Fruit fly (Drosophila melanogaster) whole organism, embryonic: ENCODE data around the gene CG9171.
A peak's percentile ranks its signal among the peaks of the same experiment; 100 is the strongest.

ENCODE experiments used
- Aef1 ChIP-seq: fragments of 200-800 bp; sonication (Bioruptor generic); IDR thresholded peaks from 3 replicates; pipeline ENCODE4 v1.3.6; 2022; ENCODE audit warnings: missing biosample characterization, missing genetic modification characterization
- Bgb ChIP-seq: fragments of 200-800 bp; sonication (Bioruptor generic); IDR thresholded peaks from 2 replicates; pipeline ENCODE4 v1.3.6; 2022; ENCODE audit warnings: missing biosample characterization, missing genetic modification characterization; ENCODE audit not compliant: partially characterized antibody
- Blimp-1 ChIP-seq: fragments of 200-800 bp; sonication (Bioruptor generic); optimal IDR thresholded peaks from 3 replicates; lab custom pipeline; 2018; ENCODE audit warnings: missing biosample characterization, missing genetic modification characterization, mild to moderate bottlenecking, moderate library complexity, missing genetic modification reagents
- CG10431 ChIP-seq: fragments of 200-800 bp; sonication (Bioruptor generic); optimal IDR thresholded peaks from 3 replicates; lab custom pipeline; 2018; ENCODE audit warnings: missing biosample characterization, mild to moderate bottlenecking, missing genetic modification characterization
- CG10959 ChIP-seq: fragments of 200-800 bp; sonication (Bioruptor generic); IDR thresholded peaks from 2 replicates; pipeline ENCODE4 v1.3.6; 2022; ENCODE audit warnings: missing biosample characterization, missing genetic modification characterization
- CG11696 ChIP-seq: fragments of 200-800 bp; sonication (Bioruptor generic); IDR thresholded peaks from 2 replicates; pipeline ENCODE4 v1.3.6; 2022; ENCODE audit warnings: missing biosample characterization, missing genetic modification characterization
- CG12155 ChIP-seq: fragments of 200-800 bp; sonication (Bioruptor generic); optimal IDR thresholded peaks from 3 replicates; lab custom pipeline; 2016; ENCODE audit warnings: missing biosample characterization, missing genetic modification characterization
- CG13424 ChIP-seq: fragments of 200-800 bp; sonication (Bioruptor generic); optimal IDR thresholded peaks from 2 replicates; lab custom pipeline; 2019; ENCODE audit warnings: missing biosample characterization, mild to moderate bottlenecking, missing genetic modification characterization, moderate library complexity
- CG13775 ChIP-seq: fragments of 200-800 bp; sonication (Bioruptor generic); optimal IDR thresholded peaks from 3 replicates; lab custom pipeline; 2017; ENCODE audit warnings: missing biosample characterization, mild to moderate bottlenecking, missing genetic modification characterization
- CG1529 ChIP-seq: fragments of 200-800 bp; sonication (Bioruptor generic); optimal IDR thresholded peaks from 3 replicates; lab custom pipeline; 2018; ENCODE audit warnings: missing biosample characterization, missing genetic modification characterization
- CG15479 ChIP-seq: fragments of 200-800 bp; sonication (Bioruptor generic); optimal IDR thresholded peaks from 3 replicates; lab custom pipeline; 2019; ENCODE audit warnings: missing biosample characterization, mild to moderate bottlenecking, missing genetic modification characterization, moderate library complexity
- CG16813 ChIP-seq: fragments of 200-800 bp; sonication (Bioruptor generic); IDR thresholded peaks from 3 replicates; pipeline ENCODE4 v1.3.6; 2022; ENCODE audit warnings: missing biosample characterization, missing genetic modification characterization; ENCODE audit not compliant: partially characterized antibody
- CG17385 ChIP-seq: fragments of 200-800 bp; sonication (Bioruptor generic); optimal IDR thresholded peaks from 3 replicates; lab custom pipeline; 2018; ENCODE audit warnings: missing biosample characterization, mild to moderate bottlenecking, missing genetic modification characterization
- CG17568 ChIP-seq: fragments of 200-800 bp; sonication (Bioruptor generic); optimal IDR thresholded peaks from 2 replicates; lab custom pipeline; 2018; ENCODE audit warnings: missing biosample characterization, mild to moderate bottlenecking, missing genetic modification characterization, moderate library complexity
- CG17829 ChIP-seq: fragments of 200-800 bp; optimal IDR thresholded peaks from 2 replicates; lab custom pipeline; 2019; ENCODE audit warnings: missing biosample characterization, mild to moderate bottlenecking, missing genetic modification characterization, moderate library complexity
- CG2202 ChIP-seq: fragments of 200-800 bp; sonication (Bioruptor generic); optimal IDR thresholded peaks from 2 replicates; lab custom pipeline; 2018; ENCODE audit warnings: missing biosample characterization, mild to moderate bottlenecking, missing genetic modification characterization
- CG3163 ChIP-seq: fragments of 200-800 bp; sonication (Bioruptor generic); optimal IDR thresholded peaks from 3 replicates; lab custom pipeline; 2016; ENCODE audit warnings: missing biosample characterization, missing genetic modification characterization
- CG32532 ChIP-seq: fragments of 200-800 bp; sonication (Bioruptor generic); IDR thresholded peaks from 2 replicates; pipeline ENCODE4 v1.3.6; 2022; ENCODE audit warnings: missing biosample characterization, missing genetic modification characterization
- CG3838 ChIP-seq: fragments of 200-800 bp; sonication (Bioruptor generic); optimal IDR thresholded peaks from 3 replicates; lab custom pipeline; 2016; ENCODE audit warnings: missing biosample characterization, missing genetic modification characterization
- CG43689 ChIP-seq: fragments of 200-800 bp; sonication (Bioruptor generic); IDR thresholded peaks from 2 replicates; pipeline ENCODE4 v1.3.6; 2022; ENCODE audit warnings: missing biosample characterization, missing genetic modification characterization
- CG6791 ChIP-seq: fragments of 200-800 bp; sonication (Bioruptor generic); IDR thresholded peaks from 3 replicates; pipeline ENCODE4 v1.3.6; 2022; ENCODE audit warnings: missing biosample characterization, missing genetic modification characterization; ENCODE audit not compliant: partially characterized antibody
- CG8281 ChIP-seq: fragments of 200-800 bp; sonication (Bioruptor generic); optimal IDR thresholded peaks from 2 replicates; lab custom pipeline; 2018; ENCODE audit warnings: missing biosample characterization, mild to moderate bottlenecking, missing genetic modification characterization, moderate library complexity
- Dll ChIP-seq: fragments of 200-800 bp; sonication (Bioruptor generic); IDR thresholded peaks from 4 replicates; pipeline ENCODE4 v1.3.6; 2022; ENCODE audit warnings: missing biosample characterization, missing genetic modification characterization; ENCODE audit not compliant: partially characterized antibody
- E2f2 ChIP-seq: fragments of 200-800 bp; sonication (Bioruptor generic); IDR thresholded peaks from 2 replicates; pipeline ENCODE4 v1.3.6; 2022; ENCODE audit warnings: missing biosample characterization, missing genetic modification characterization
- Fer3 ChIP-seq: fragments of 200-800 bp; sonication (Bioruptor generic); optimal IDR thresholded peaks from 2 replicates; lab custom pipeline; 2018; ENCODE audit warnings: missing biosample characterization, mild to moderate bottlenecking, missing genetic modification characterization, moderate library complexity
- Hr3 ChIP-seq: fragments of 200-800 bp; sonication (Bioruptor generic); optimal IDR thresholded peaks from 3 replicates; lab custom pipeline; 2016; ENCODE audit warnings: missing biosample characterization, missing genetic modification characterization
- Max ChIP-seq: fragments of 200-800 bp; sonication (Bioruptor generic); optimal IDR thresholded peaks from 2 replicates; lab custom pipeline; 2016; ENCODE audit warnings: missing biosample characterization, mild to moderate bottlenecking, missing genetic modification characterization
- Med ChIP-seq: fragments of 200-800 bp; sonication (Bioruptor generic); peaks from one replicate; lab custom pipeline; 2016; ENCODE audit warnings: missing biosample characterization, missing genetic modification characterization, mild to moderate bottlenecking, inconsistent platforms, moderate library complexity
- Pdp1 ChIP-seq, 2 experiments: fragments of 200-800 bp; sonication (Bioruptor generic); optimal IDR thresholded peaks; 3 replicates each; lab custom pipeline; 2016; ENCODE audit warnings: missing biosample characterization in 2 of 2, missing genetic modification characterization in 2 of 2, mild to moderate bottlenecking in 1 of 2, moderate library complexity in 1 of 2
- Scr ChIP-seq: fragments of 200-800 bp; sonication (Bioruptor generic); IDR thresholded peaks from 2 replicates; pipeline ENCODE4 v1.3.6; 2022; ENCODE audit warnings: missing biosample characterization, missing genetic modification characterization; ENCODE audit not compliant: partially characterized antibody
- Spps ChIP-seq: fragments of 200-800 bp; sonication (Bioruptor generic); optimal IDR thresholded peaks from 2 replicates; lab custom pipeline; 2018; ENCODE audit warnings: missing biosample characterization, mild to moderate bottlenecking, missing genetic modification characterization
- Taf1 ChIP-seq: fragments of 200-800 bp; sonication (Bioruptor generic); IDR thresholded peaks from 2 replicates; pipeline ENCODE4 v1.3.6; 2022; ENCODE audit warnings: missing biosample characterization, missing genetic modification characterization
- Vsx1 ChIP-seq: fragments of 200-800 bp; sonication (Bioruptor generic); optimal IDR thresholded peaks from 2 replicates; lab custom pipeline; 2017; ENCODE audit warnings: missing biosample characterization, mild to moderate bottlenecking, missing genetic modification characterization, missing genetic modification reagents
- br ChIP-seq: fragments of >200 bp; optimal IDR thresholded peaks from 2 replicates; lab custom pipeline; 2017
- chif ChIP-seq, 2 experiments: fragments of 200-800 bp; sonication (Bioruptor generic); optimal IDR thresholded peaks; 3 replicates each; lab custom pipeline; 2016; ENCODE audit warnings: missing biosample characterization in 2 of 2, missing genetic modification characterization in 2 of 2
- corto ChIP-seq: fragments of 200-800 bp; sonication (Bioruptor generic); optimal IDR thresholded peaks from 2 replicates; lab custom pipeline; 2016; ENCODE audit warnings: missing biosample characterization, mild to moderate bottlenecking, missing genetic modification characterization, moderate library complexity
- fd102C ChIP-seq: fragments of 200-800 bp; sonication (Bioruptor generic); optimal IDR thresholded peaks from 2 replicates; lab custom pipeline; 2018; ENCODE audit warnings: missing biosample characterization, mild to moderate bottlenecking, missing genetic modification characterization, moderate library complexity
- ftz-f1 ChIP-seq: fragments of 200-800 bp; sonication (Bioruptor generic); optimal IDR thresholded peaks from 2 replicates; lab custom pipeline; 2016; ENCODE audit warnings: missing biosample characterization, missing genetic modification characterization
- grn ChIP-seq: fragments of 200-800 bp; sonication (Bioruptor generic); optimal IDR thresholded peaks from 3 replicates; lab custom pipeline; 2017; ENCODE audit warnings: missing biosample characterization, missing genetic modification characterization
- h ChIP-seq: fragments of >200 bp; optimal IDR thresholded peaks from 2 replicates; lab custom pipeline; 2017
- hbn ChIP-seq: fragments of 200-800 bp; sonication (Bioruptor generic); IDR thresholded peaks from 2 replicates; pipeline ENCODE4 v1.3.6; 2022; ENCODE audit warnings: missing biosample characterization, missing genetic modification characterization; ENCODE audit not compliant: partially characterized antibody
- kah ChIP-seq: fragments of 200-800 bp; sonication (Bioruptor generic); optimal IDR thresholded peaks from 2 replicates; lab custom pipeline; 2018; ENCODE audit warnings: missing biosample characterization, mild to moderate bottlenecking, missing genetic modification characterization
- sd ChIP-seq: fragments of 200-800 bp; sonication (Bioruptor generic); optimal IDR thresholded peaks from 3 replicates; lab custom pipeline; 2018; ENCODE audit warnings: missing biosample characterization, mild to moderate bottlenecking, missing genetic modification characterization, moderate library complexity
- sens ChIP-seq: fragments of 200-800 bp; sonication (Bioruptor generic); peaks from one replicate; lab custom pipeline; 2016; ENCODE audit warnings: missing biosample characterization, missing genetic modification characterization
- slou ChIP-seq: fragments of 200-800 bp; sonication (Bioruptor generic); optimal IDR thresholded peaks from 3 replicates; lab custom pipeline; 2016; ENCODE audit warnings: missing biosample characterization, missing genetic modification characterization
- so ChIP-seq: fragments of 200-800 bp; sonication (Bioruptor generic); IDR thresholded peaks from 3 replicates; pipeline ENCODE4 v1.3.6; 2022; ENCODE audit warnings: missing biosample characterization, missing genetic modification characterization
- stc ChIP-seq: fragments of 200-800 bp; sonication (Bioruptor generic); IDR thresholded peaks from 2 replicates; pipeline ENCODE4 v1.3.6; 2022; ENCODE audit warnings: missing biosample characterization, missing genetic modification characterization
- stwl ChIP-seq: fragments of 200-800 bp; sonication (Bioruptor generic); optimal IDR thresholded peaks from 3 replicates; lab custom pipeline; 2018; ENCODE audit warnings: missing biosample characterization, mild to moderate bottlenecking, missing genetic modification characterization, moderate library complexity
- tll ChIP-seq, 2 experiments: fragments of 200-800 bp in 1 of 2; fragments of >200 bp in 1 of 2; sonication (Bioruptor generic) in 1 of 2; optimal IDR thresholded peaks; 2 replicates each; lab custom pipeline; 2017 to 2019; ENCODE audit warnings: missing biosample characterization in 2 of 2, missing genetic modification characterization in 2 of 2, mild to moderate bottlenecking in 1 of 2, moderate library complexity in 1 of 2
- vvl ChIP-seq: fragments of 200-800 bp; sonication (Bioruptor generic); IDR thresholded peaks from 2 replicates; pipeline ENCODE4 v1.3.6; 2022; ENCODE audit warnings: missing biosample characterization, missing genetic modification characterization

The CG9171 gene

DNA sequence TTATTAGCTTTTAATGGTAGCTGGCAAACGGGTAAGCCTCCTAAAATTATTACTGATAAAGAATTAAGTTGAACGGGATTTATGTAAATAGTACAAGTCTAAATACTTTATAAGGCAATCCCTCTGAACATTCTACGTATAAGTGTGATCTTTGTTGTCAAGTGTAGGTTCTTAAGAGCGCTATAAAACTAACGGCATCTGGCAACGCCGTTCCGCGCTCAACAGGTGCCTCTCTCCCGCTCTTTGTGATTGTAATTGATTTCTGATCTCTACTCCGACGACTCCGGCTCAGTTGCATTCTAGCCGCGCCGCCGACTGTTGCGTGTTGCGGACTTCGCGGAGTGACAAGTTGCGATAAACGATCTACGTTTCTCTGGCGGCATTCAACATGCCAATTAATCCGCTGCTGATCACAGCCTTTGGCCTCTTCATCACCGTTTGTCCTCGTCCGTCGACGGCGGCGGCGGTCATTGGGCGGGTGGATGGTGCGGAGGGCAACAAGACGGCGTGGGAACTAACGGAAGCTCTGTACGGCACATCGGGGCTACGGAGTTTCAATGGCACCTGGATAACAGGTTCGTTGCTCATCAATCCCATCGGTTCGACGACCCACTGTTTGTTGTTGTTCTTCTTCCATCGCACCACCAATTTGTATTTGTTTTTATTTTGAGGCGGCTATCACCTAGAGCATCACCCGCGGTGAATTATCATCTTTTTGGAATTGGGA is 5.2 kb upstream of the CG9171 start, which contains the start of gene CG11034 (continued):
- peak; percentile 25; the same call in 1 of the 2 replicates for TF ChIP-seq Scr
- 0 out of 2 replicates have a peak, but pooled peaks have one; percentile 0 for TF ChIP-seq stc (GFP tag; lab: Robert Waterston, UW)
- TF ChIP-seq CG2202 (tag; lab: Kevin White, UChicago): no peak
- TF ChIP-seq CG10431 (GFP tag; lab: Kevin White, UChicago): no peak
- TF ChIP-seq CG6791: peak; percentile 51; the same call in 1 of the 3 replicates
- TF ChIP-seq Dll: peak; percentile 8; the same call in 1 of the 4 replicates
- TF ChIP-seq sens: peak; percentile 10
- peak; percentile 89 for TF ChIP-seq CG3163 (GFP tag; lab: Kevin White, UChicago)
- TF ChIP-seq CG32532 (GFP tag; lab: Robert Waterston, UW): peak; percentile 52
- TF ChIP-seq Pdp1 (GFP tag; optimal IDR thresholded peaks at IDR 0.05; lab: Kevin White, UChicago): peak in 1 of 2 experiments; percentile 15
- TF ChIP-seq CG13424: peak; percentile 3
- no peak for TF ChIP-seq Aef1
- TF ChIP-seq tll (GFP tag; optimal IDR thresholded peaks at IDR 0.05; lab: Kevin White, UChicago): peak in 1 of 2 experiments; percentile 53
- TF ChIP-seq ftz-f1 (GFP tag; lab: Kevin White, UChicago): no peak
- TF ChIP-seq CG15479 (GFP tag; lab: Kevin White, UChicago): peak; percentile 56
- no peak for TF ChIP-seq CG43689 (GFP tag; lab: Robert Waterston, UW)
- 0 out of 2 replicates have a peak, but pooled peaks have one; percentile 8 for TF ChIP-seq Taf1 (GFP tag; lab: Robert Waterston, UW)
- TF ChIP-seq sd: no peak
- TF ChIP-seq stwl (tag; lab: Kevin White, UChicago): peak; percentile 24
- no peak for TF ChIP-seq hbn (GFP tag; lab: Robert Waterston, UW)
- peak; percentile 94 for TF ChIP-seq grn (GFP tag; lab: Kevin White, UChicago)
- peak; percentile 6 for TF ChIP-seq CG17385 (GFP tag; lab: Kevin White, UChicago)
- peak; percentile 93 for TF ChIP-seq kah (GFP tag; lab: Kevin White, UChicago)
- TF ChIP-seq CG1529: no peak
- no peak for TF ChIP-seq so (GFP tag; lab: Robert Waterston, UW)
- no peak for TF ChIP-seq CG3838 (GFP tag; lab: Kevin White, UChicago)
- TF ChIP-seq CG13775 (GFP tag; lab: Kevin White, UChicago): no peak
- TF ChIP-seq Bgb (GFP tag; lab: Robert Waterston, UW): peak; percentile 42; the same call in 1 of the 2 replicates
- no peak for TF ChIP-seq corto (GFP tag; lab: Kevin White, UChicago)

DNA sequence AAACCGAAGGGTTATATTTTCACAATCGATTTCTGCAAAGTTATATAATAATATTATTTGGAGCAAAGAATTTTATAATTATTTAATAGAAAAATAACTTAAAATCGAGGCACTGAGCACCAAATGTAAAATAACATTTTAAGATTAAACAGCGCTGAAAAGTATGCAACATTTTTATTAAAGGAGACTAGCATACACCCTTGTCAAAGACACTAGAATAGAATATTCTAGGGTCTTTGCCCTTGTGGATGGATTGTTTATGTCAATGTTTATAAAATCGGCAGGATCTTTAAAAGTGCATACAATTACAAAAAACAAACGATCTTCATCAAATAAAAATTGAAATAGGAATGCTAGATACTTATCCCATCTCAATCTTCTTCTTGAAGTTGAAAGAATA is 4.0 kb upstream of the CG9171 start:
- TF ChIP-seq br (lab: Kevin White, UChicago) (no peak), CG16813 (GFP tag; lab: Robert Waterston, UW) (no peak), Blimp-1 (GFP tag; lab: Kevin White, UChicago) (peak; percentile 29), E2f2 (GFP tag; lab: Robert Waterston, UW) (no peak), Fer3 (no peak), CG11696 (peak; percentile 91), Vsx1 (GFP tag; lab: Kevin White, UChicago) (no peak), CG10959 (GFP tag; lab: Robert Waterston, UW) (no peak), Med (GFP tag; lab: Kevin White, UChicago) (peak; percentile 32), chif (GFP tag; optimal IDR thresholded peaks at IDR 0.05; lab: Kevin White, UChicago) (no peak), fd102C (no peak), h (lab: Kevin White, UChicago) (no peak), CG17568 (GFP tag; lab: Kevin White, UChicago) (no peak), CG8281 (no peak), Spps (tag; lab: Kevin White, UChicago) (no peak), CG12155 (GFP tag; lab: Kevin White, UChicago) (no peak), CG17829 (peak; percentile 4), slou (GFP tag; lab: Kevin White, UChicago) (no peak), Hr3 (GFP tag; lab: Kevin White, UChicago) (no peak), Max (GFP tag; lab: Kevin White, UChicago) (no peak), vvl (GFP tag; lab: Robert Waterston, UW) (peak; percentile 18; the same call in 1 of the 2 replicates)
